Worm (Caenorhabditis elegans) whole organism, L4 larva: ENCODE results near the gene daf-2.

ENCODE experiments used
- R02D3.7 ChIP-seq: fragments of 150-350 bp; sonication (generic microtip); optimal IDR thresholded peaks from 3 replicates; lab custom pipeline; 2014; ENCODE audit warnings: missing biosample characterization, missing genetic modification characterization
- Y48G9A.11 ChIP-seq: fragments of 200-800 bp; sonication (Bioruptor generic); IDR thresholded peaks from 2 replicates; pipeline ENCODE4 v1.3.6; 2022; ENCODE audit warnings: missing genetic modification reagents, missing genetic modification characterization, missing compliant biosample characterization
- aha-1 ChIP-seq: fragments of 150-350 bp; peaks from one replicate; lab custom pipeline; 2014; ENCODE audit warnings: missing biosample characterization, missing genetic modification characterization
- aly-2 ChIP-seq: sonication (generic microtip); optimal IDR thresholded peaks from 2 replicates; lab custom pipeline; 2018; ENCODE audit warnings: missing biosample characterization, missing genetic modification characterization
- ceh-82 ChIP-seq: sonication (generic microtip); optimal IDR thresholded peaks from 2 replicates; lab custom pipeline; 2017; ENCODE audit warnings: missing biosample characterization, missing genetic modification characterization
- dpl-1 ChIP-seq: fragments of 150-350 bp; optimal IDR thresholded peaks from 2 replicates; lab custom pipeline; 2014; ENCODE audit warnings: missing biosample characterization, missing genetic modification reagents, missing genetic modification characterization
- jun-1 ChIP-seq: fragments of 150-350 bp; optimal IDR thresholded peaks from 2 replicates; lab custom pipeline; 2014; ENCODE audit warnings: missing biosample characterization, missing genetic modification reagents, missing genetic modification characterization
- mep-1 ChIP-seq: fragments of 150-350 bp; sonication (generic microtip); optimal IDR thresholded peaks from 3 replicates; lab custom pipeline; 2014; ENCODE audit warnings: missing biosample characterization, missing genetic modification characterization
- nhr-237 ChIP-seq: sonication (generic microtip); optimal IDR thresholded peaks from 2 replicates; lab custom pipeline; 2017; ENCODE audit warnings: missing biosample characterization, missing genetic modification characterization
- rbr-2 ChIP-seq: sonication (generic microtip); optimal IDR thresholded peaks from 2 replicates; lab custom pipeline; 2016; ENCODE audit warnings: missing genotype, missing genetic modification characterization, missing compliant biosample characterization
- skn-1 ChIP-seq: fragments of 150-350 bp; optimal IDR thresholded peaks from 2 replicates; lab custom pipeline; 2014; ENCODE audit warnings: missing biosample characterization, missing genetic modification characterization
- spr-3 ChIP-seq: fragments of 200-800 bp; sonication (Bioruptor generic); optimal IDR thresholded peaks from 2 replicates; lab custom pipeline; 2018; ENCODE audit warnings: mild to moderate bottlenecking, missing genetic modification characterization, missing compliant biosample characterization
- vab-7 ChIP-seq: fragments of 200-800 bp; sonication (Bioruptor generic); IDR thresholded peaks from 2 replicates; pipeline ENCODE4 v1.3.6; 2022; ENCODE audit warnings: missing genetic modification reagents, missing genetic modification characterization, missing compliant biosample characterization

- TF ChIP-seq spr-3 (GFP tag; lab: Kevin White, UChicago) (no peak), jun-1 (tag; lab: Kevin White, UChicago) (no peak), Y48G9A.11 (GFP tag; lab: Robert Waterston, UW) (no peak), aly-2 (tag; lab: Kevin White, UChicago) (no peak), dpl-1 (GFP tag; lab: Kevin White, UChicago) (no peak), nhr-237 (tag; lab: Kevin White, UChicago) (no peak), aha-1 (tag; lab: Kevin White, UChicago) (no peak), mep-1 (tag; lab: Kevin White, UChicago) (no peak), R02D3.7 (tag; lab: Kevin White, UChicago) (no peak), rbr-2 (tag; lab: Kevin White, UChicago) (no peak), ceh-82 (tag; lab: Kevin White, UChicago) (no peak), skn-1 (tag; lab: Kevin White, UChicago) (no peak), vab-7 (GFP tag; lab: Robert Waterston, UW) (no peak)
Observed at ce11 chrIII:3055878-3056277, 15.2 kb upstream of the daf-2 start.
